Fruit fly (Drosophila melanogaster) whole organism, embryonic: ENCODE data around the gene Polr3I.

Experiments used
- ATbp ChIP-seq: fragments of 200-800 bp; sonication (Bioruptor generic); optimal IDR thresholded peaks from 2 replicates; lab custom pipeline; 2017; ENCODE audit warnings: missing biosample characterization, mild to moderate bottlenecking, missing genetic modification characterization, missing genetic modification reagents
- Blimp-1 ChIP-seq: fragments of 200-800 bp; sonication (Bioruptor generic); optimal IDR thresholded peaks from 3 replicates; lab custom pipeline; 2018; ENCODE audit warnings: missing biosample characterization, missing genetic modification characterization, mild to moderate bottlenecking, moderate library complexity, missing genetic modification reagents
- CG10979 ChIP-seq: fragments of 200-800 bp; sonication (Bioruptor generic); optimal IDR thresholded peaks from 2 replicates; lab custom pipeline; 2018; ENCODE audit warnings: missing biosample characterization, mild to moderate bottlenecking, missing genetic modification characterization, moderate library complexity
- CG11695 ChIP-seq: fragments of 200-800 bp; sonication (Bioruptor generic); IDR thresholded peaks from 3 replicates; pipeline ENCODE4 v1.3.6; 2022; ENCODE audit warnings: missing biosample characterization, missing genetic modification characterization
- CG12071 ChIP-seq: fragments of 200-800 bp; sonication (Bioruptor generic); optimal IDR thresholded peaks from 3 replicates; lab custom pipeline; 2018; ENCODE audit warnings: missing biosample characterization, mild to moderate bottlenecking, missing genetic modification characterization
- CG12219 ChIP-seq: fragments of 200-800 bp; sonication (Bioruptor generic); optimal IDR thresholded peaks from 3 replicates; lab custom pipeline; 2018; ENCODE audit warnings: missing biosample characterization, mild to moderate bottlenecking, missing genetic modification characterization
- CG12391 ChIP-seq: fragments of 200-800 bp; sonication (Bioruptor generic); optimal IDR thresholded peaks from 3 replicates; lab custom pipeline; 2018; ENCODE audit warnings: missing biosample characterization, mild to moderate bottlenecking, missing genetic modification characterization, moderate library complexity
- CG13424 ChIP-seq: fragments of 200-800 bp; sonication (Bioruptor generic); optimal IDR thresholded peaks from 2 replicates; lab custom pipeline; 2019; ENCODE audit warnings: missing biosample characterization, mild to moderate bottlenecking, missing genetic modification characterization, moderate library complexity
- CG15269 ChIP-seq: fragments of 200-800 bp; sonication (Bioruptor generic); optimal IDR thresholded peaks from 2 replicates; lab custom pipeline; 2018; ENCODE audit warnings: missing biosample characterization, mild to moderate bottlenecking, missing genetic modification characterization, moderate library complexity
- CG1529 ChIP-seq: fragments of 200-800 bp; sonication (Bioruptor generic); optimal IDR thresholded peaks from 3 replicates; lab custom pipeline; 2018; ENCODE audit warnings: missing biosample characterization, missing genetic modification characterization
- CG17361 ChIP-seq: fragments of 200-800 bp; sonication (Bioruptor generic); IDR thresholded peaks from 3 replicates; pipeline ENCODE4 v1.3.6; 2022; ENCODE audit warnings: missing biosample characterization, missing genetic modification characterization
- CG17829 ChIP-seq: fragments of 200-800 bp; optimal IDR thresholded peaks from 2 replicates; lab custom pipeline; 2019; ENCODE audit warnings: missing biosample characterization, mild to moderate bottlenecking, missing genetic modification characterization, moderate library complexity
- CG18262 ChIP-seq: fragments of 200-800 bp; optimal IDR thresholded peaks from 3 replicates; lab custom pipeline; 2019; ENCODE audit warnings: missing biosample characterization, mild to moderate bottlenecking, missing genetic modification characterization, moderate library complexity
- CG2712 ChIP-seq: fragments of 200-800 bp; optimal IDR thresholded peaks from 3 replicates; lab custom pipeline; 2019; ENCODE audit warnings: missing biosample characterization, mild to moderate bottlenecking, missing genetic modification characterization, moderate library complexity
- CG2875 ChIP-seq: fragments of 200-800 bp; sonication (Bioruptor generic); optimal IDR thresholded peaks from 2 replicates; lab custom pipeline; 2017; ENCODE audit warnings: missing biosample characterization, mild to moderate bottlenecking, missing genetic modification characterization, missing genetic modification reagents
- CG3847 ChIP-seq: fragments of 200-800 bp; sonication (Bioruptor generic); IDR thresholded peaks from 2 replicates; pipeline ENCODE4 v1.3.6; 2022; ENCODE audit warnings: missing biosample characterization, missing genetic modification characterization
- CG4730 ChIP-seq: fragments of 200-800 bp; sonication (Bioruptor generic); IDR thresholded peaks from 2 replicates; pipeline ENCODE4 v1.3.6; 2022; ENCODE audit warnings: missing biosample characterization, missing genetic modification characterization
- CG7839 ChIP-seq: fragments of 200-800 bp; sonication (Bioruptor generic); optimal IDR thresholded peaks from 3 replicates; lab custom pipeline; 2018; ENCODE audit warnings: missing biosample characterization, mild to moderate bottlenecking, missing genetic modification characterization, moderate library complexity
- CG8281 ChIP-seq: fragments of 200-800 bp; sonication (Bioruptor generic); optimal IDR thresholded peaks from 2 replicates; lab custom pipeline; 2018; ENCODE audit warnings: missing biosample characterization, mild to moderate bottlenecking, missing genetic modification characterization, moderate library complexity
- CG8478 ChIP-seq: fragments of >200 bp; optimal IDR thresholded peaks from 2 replicates; lab custom pipeline; 2018
- CG8924 ChIP-seq: fragments of 200-800 bp; optimal IDR thresholded peaks from 3 replicates; lab custom pipeline; 2019; ENCODE audit warnings: missing biosample characterization, mild to moderate bottlenecking, missing genetic modification characterization, moderate library complexity
- CG9437 ChIP-seq: fragments of 200-800 bp; sonication (Bioruptor generic); optimal IDR thresholded peaks from 2 replicates; lab custom pipeline; 2018; ENCODE audit warnings: missing biosample characterization, mild to moderate bottlenecking, missing genetic modification characterization
- CG9817 ChIP-seq: fragments of 200-800 bp; sonication (Bioruptor generic); optimal IDR thresholded peaks from 2 replicates; lab custom pipeline; 2018; ENCODE audit warnings: missing biosample characterization, mild to moderate bottlenecking, missing genetic modification characterization, moderate library complexity
- Camta ChIP-seq: fragments of 200-800 bp; sonication (Bioruptor generic); optimal IDR thresholded peaks from 2 replicates; lab custom pipeline; 2016; ENCODE audit warnings: missing biosample characterization, missing genetic modification characterization
- CoRest ChIP-seq: fragments of 200-800 bp; sonication (Bioruptor generic); optimal IDR thresholded peaks from 3 replicates; lab custom pipeline; 2018; ENCODE audit warnings: missing biosample characterization, mild to moderate bottlenecking, missing genetic modification characterization, moderate library complexity
- HHEX ChIP-seq: fragments of 200-800 bp; sonication (Bioruptor generic); optimal IDR thresholded peaks from 3 replicates; lab custom pipeline; 2017; ENCODE audit warnings: missing biosample characterization, mild to moderate bottlenecking, missing genetic modification characterization, missing genetic modification reagents
- HLHmδ ChIP-seq: fragments of 200-800 bp; sonication (Bioruptor generic); optimal IDR thresholded peaks from 2 replicates; lab custom pipeline; 2018; ENCODE audit warnings: missing biosample characterization, mild to moderate bottlenecking, missing genetic modification characterization, moderate library complexity
- Hr51 ChIP-seq, 2 experiments: fragments of 200-800 bp; sonication (Bioruptor generic); optimal IDR thresholded peaks; 2 replicates in 1 of 2; 3 replicates in 1 of 2; lab custom pipeline; 2016 to 2018; ENCODE audit warnings: missing biosample characterization in 2 of 2, missing genetic modification characterization in 2 of 2, mild to moderate bottlenecking in 1 of 2, moderate library complexity in 1 of 2
- Med ChIP-seq: fragments of 200-800 bp; sonication (Bioruptor generic); peaks from one replicate; lab custom pipeline; 2016; ENCODE audit warnings: missing biosample characterization, missing genetic modification characterization, mild to moderate bottlenecking, inconsistent platforms, moderate library complexity
- Oli ChIP-seq: fragments of 200-800 bp; sonication (Bioruptor generic); optimal IDR thresholded peaks from 2 replicates; lab custom pipeline; 2018; ENCODE audit warnings: missing biosample characterization, mild to moderate bottlenecking, missing genetic modification characterization, moderate library complexity
- PHDP ChIP-seq: fragments of 200-800 bp; sonication (Bioruptor generic); optimal IDR thresholded peaks from 3 replicates; lab custom pipeline; 2018; ENCODE audit warnings: missing biosample characterization, mild to moderate bottlenecking, missing genetic modification characterization, moderate library complexity
- Ptx1 ChIP-seq: fragments of 200-800 bp; sonication (Bioruptor generic); IDR thresholded peaks from 2 replicates; pipeline ENCODE4 v1.3.6; 2022; ENCODE audit warnings: missing biosample characterization, missing genetic modification characterization
- Sox100B ChIP-seq: fragments of 200-800 bp; sonication (Bioruptor generic); optimal IDR thresholded peaks from 3 replicates; lab custom pipeline; 2018; ENCODE audit warnings: missing biosample characterization, mild to moderate bottlenecking, missing genetic modification characterization
- Sox102F ChIP-seq: fragments of 200-800 bp; sonication (Bioruptor generic); optimal IDR thresholded peaks from 2 replicates; lab custom pipeline; 2018; ENCODE audit warnings: missing biosample characterization, mild to moderate bottlenecking, missing genetic modification characterization, moderate library complexity
- Ssrp ChIP-seq: fragments of 200-800 bp; sonication (Bioruptor generic); optimal IDR thresholded peaks from 2 replicates; lab custom pipeline; 2018; ENCODE audit warnings: missing biosample characterization, mild to moderate bottlenecking, missing genetic modification characterization, moderate library complexity
- ash1 ChIP-seq: fragments of 200-800 bp; sonication (Bioruptor generic); optimal IDR thresholded peaks from 2 replicates; lab custom pipeline; 2018; ENCODE audit warnings: missing biosample characterization, mild to moderate bottlenecking, missing genetic modification characterization
- bsh ChIP-seq, 2 experiments: fragments of 200-800 bp; sonication (Bioruptor generic); optimal IDR thresholded peaks; 2 replicates each; lab custom pipeline; 2017 to 2018; ENCODE audit warnings: mild to moderate bottlenecking in 2 of 2, missing biosample characterization in 2 of 2, missing genetic modification characterization in 2 of 2, moderate library complexity in 1 of 2
- cas ChIP-seq: fragments of 200-800 bp; sonication (Bioruptor generic); IDR thresholded peaks from 2 replicates; pipeline ENCODE4 v1.3.6; 2022; ENCODE audit warnings: missing biosample characterization, missing genetic modification characterization
- ci ChIP-seq: fragments of 200-800 bp; sonication (Bioruptor generic); IDR thresholded peaks from 3 replicates; pipeline ENCODE4 v1.3.6; 2022; ENCODE audit warnings: missing biosample characterization, missing genetic modification characterization
- dmrt11E ChIP-seq: fragments of 200-800 bp; sonication (Bioruptor generic); optimal IDR thresholded peaks from 3 replicates; lab custom pipeline; 2018; ENCODE audit warnings: missing biosample characterization, mild to moderate bottlenecking, missing genetic modification characterization, moderate library complexity
- dmrt99B ChIP-seq: fragments of 200-800 bp; sonication (Bioruptor generic); optimal IDR thresholded peaks from 2 replicates; lab custom pipeline; 2018; ENCODE audit warnings: missing biosample characterization, mild to moderate bottlenecking, missing genetic modification characterization, moderate library complexity
- gce ChIP-seq: fragments of 200-800 bp; sonication (Bioruptor generic); IDR thresholded peaks from 3 replicates; pipeline ENCODE4 v1.3.6; 2022; ENCODE audit warnings: missing biosample characterization, missing genetic modification characterization
- gem ChIP-seq: fragments of 200-800 bp; sonication (Bioruptor generic); optimal IDR thresholded peaks from 2 replicates; lab custom pipeline; 2019; ENCODE audit warnings: missing biosample characterization, mild to moderate bottlenecking, missing genetic modification characterization, moderate library complexity
- lilli ChIP-seq: fragments of 200-800 bp; sonication (Bioruptor generic); optimal IDR thresholded peaks from 3 replicates; lab custom pipeline; 2016; ENCODE audit warnings: missing biosample characterization, missing genetic modification characterization
- lola ChIP-seq, 3 experiments: fragments of >200 bp in 2 of 3; fragments of 200-800 bp in 1 of 3; sonication (Bioruptor generic) in 1 of 3; optimal IDR thresholded peaks; 2 replicates each; lab custom pipeline; 2017 to 2019; ENCODE audit warnings: missing biosample characterization in 3 of 3, missing genetic modification characterization in 3 of 3, mild to moderate bottlenecking in 1 of 3, moderate library complexity in 1 of 3
- nmo ChIP-seq: fragments of 200-800 bp; sonication (Bioruptor generic); optimal IDR thresholded peaks from 2 replicates; lab custom pipeline; 2018; ENCODE audit warnings: missing biosample characterization, mild to moderate bottlenecking, missing genetic modification characterization, moderate library complexity
- tin ChIP-seq: fragments of 200-800 bp; sonication (Bioruptor generic); optimal IDR thresholded peaks from 3 replicates; lab custom pipeline; 2016; ENCODE audit warnings: missing biosample characterization, missing genetic modification characterization
- unpg ChIP-seq: fragments of 200-800 bp; sonication (Bioruptor generic); optimal IDR thresholded peaks from 3 replicates; lab custom pipeline; 2018; ENCODE audit warnings: missing biosample characterization, mild to moderate bottlenecking, missing genetic modification characterization, moderate library complexity

Polr3I gene

dm6 chrX:16871808-16872207 is 12.6 kb upstream of the Polr3I start (continued):
- TF ChIP-seq CG2875 (GFP tag; lab: Kevin White, UChicago) (no peak), ci (GFP tag; lab: Robert Waterston, UW) (no peak), CG12071 (no peak)
- TF ChIP-seq, all 482 proteins: peak for 2

dm6 chrX:16873053-16873452 is 11.3 kb upstream of the Polr3I start:
- TF ChIP-seq CG7839 (tag; lab: Kevin White, UChicago) (peak; percentile 19), CG1529 (GFP tag; lab: Kevin White, UChicago) (peak; percentile 10), CG9437 (GFP tag; lab: Kevin White, UChicago) (no peak), Sox100B (peak; percentile 16), CG9817 (no peak), gce (GFP tag; lab: Robert Waterston, UW) (no peak), ash1 (no peak), Med (peak; percentile 5), ATbp (GFP tag; lab: Kevin White, UChicago) (peak; percentile 33), CoRest (tag; lab: Kevin White, UChicago) (peak; percentile 12), CG8478 (no peak), CG15269 (tag; lab: Kevin White, UChicago) (peak; percentile 3), HHEX (GFP tag; lab: Kevin White, UChicago) (no peak), dmrt99B (tag; lab: Kevin White, UChicago) (peak; percentile 43), unpg (peak; percentile 6), CG17361 (GFP tag; lab: Robert Waterston, UW) (peak; percentile 35; the same call in 1 of the 3 replicates), CG18262 (tag; lab: Kevin White, UChicago) (peak; percentile 44), Oli (tag; lab: Kevin White, UChicago) (peak; percentile 38), Sox102F (GFP tag; lab: Kevin White, UChicago) (peak; percentile 34), HLHmδ (GFP tag; lab: Kevin White, UChicago) (no peak), tin (GFP tag; lab: Kevin White, UChicago) (no peak), CG12219 (GFP tag; lab: Kevin White, UChicago) (no peak), CG3847 (no peak), Blimp-1 (GFP tag; lab: Kevin White, UChicago) (peak; percentile 36), CG10979 (tag; lab: Kevin White, UChicago) (peak; percentile 38), bsh (GFP tag; optimal IDR thresholded peaks at IDR 0.05; lab: Kevin White, UChicago) (peak in 1 of 2 experiments; percentile 46), lola (GFP tag; optimal IDR thresholded peaks at IDR 0.05; lab: Kevin White, UChicago) (peak in 1 of 3 experiments; percentile 6), dmrt11E (tag; lab: Kevin White, UChicago) (peak; percentile 16), Camta (GFP tag; lab: Kevin White, UChicago) (no peak), Ptx1 (0 out of 2 replicates have a peak, but pooled peaks have one; percentile 21), CG8281 (tag; lab: Kevin White, UChicago) (no peak), CG13424 (peak; percentile 11), Hr51 (GFP tag; optimal IDR thresholded peaks at IDR 0.05; lab: Kevin White, UChicago) (peak in 1 of 2 experiments; percentile 17), CG17829 (tag; lab: Kevin White, UChicago) (peak; percentile 1), cas (GFP tag; lab: Robert Waterston, UW) (no peak), CG2712 (peak; percentile 32), CG8924 (tag; lab: Kevin White, UChicago) (peak; percentile 8), PHDP (peak; percentile 3), nmo (GFP tag; lab: Kevin White, UChicago) (peak; percentile 39), lilli (GFP tag; lab: Kevin White, UChicago) (no peak), gem (tag; lab: Kevin White, UChicago) (peak; percentile 60), CG12391 (peak; percentile 37), Ssrp (tag; lab: Kevin White, UChicago) (peak; percentile 16), CG11695 (GFP tag; lab: Robert Waterston, UW) (no peak), CG4730 (GFP tag; lab: Robert Waterston, UW) (no peak)
